Worm (Caenorhabditis elegans) whole organism, young adult: ENCODE data around the gene C50B8.4.

Source experiments
- B0035.1 ChIP-seq: sonication (generic microtip); optimal IDR thresholded peaks from 2 replicates; lab custom pipeline; 2016; ENCODE audit warnings: missing genetic modification characterization, mild to moderate bottlenecking, missing compliant biosample characterization, missing genotype, missing genetic modification reagents
- F22D6.2 ChIP-seq: sonication (generic microtip); optimal IDR thresholded peaks from 2 replicates; lab custom pipeline; 2016; ENCODE audit warnings: mild to moderate bottlenecking, missing genetic modification characterization, missing compliant biosample characterization
- F52B5.7 ChIP-seq: sonication (generic microtip); optimal IDR thresholded peaks from 2 replicates; lab custom pipeline; 2016; ENCODE audit warnings: mild to moderate bottlenecking, missing genetic modification characterization, missing compliant biosample characterization
- F55B11.4 ChIP-seq: sonication (generic microtip); optimal IDR thresholded peaks from 2 replicates; lab custom pipeline; 2016; ENCODE audit warnings: missing compliant biosample characterization, missing genetic modification characterization, borderline replicate concordance; ENCODE audit not compliant: insufficient read depth
- F57C9.4 ChIP-seq: sonication (generic microtip); optimal IDR thresholded peaks from 2 replicates; lab custom pipeline; 2017; ENCODE audit warnings: mild to moderate bottlenecking, missing genetic modification characterization, missing compliant biosample characterization
- Y95B8A.8 ChIP-seq: fragments of 200-800 bp; sonication (Bioruptor generic); IDR thresholded peaks from 2 replicates; pipeline ENCODE4 v1.3.6; 2022; ENCODE audit warnings: missing genetic modification reagents, missing genetic modification characterization, missing compliant biosample characterization
- cebp-2 ChIP-seq: fragments of 200-800 bp; sonication (Bioruptor generic); IDR thresholded peaks from 2 replicates; pipeline ENCODE4 v1.3.6; 2022; ENCODE audit warnings: missing genetic modification characterization, missing compliant biosample characterization
- ceh-27 ChIP-seq: fragments of 200-800 bp; sonication (Bioruptor generic); optimal IDR thresholded peaks from 2 replicates; lab custom pipeline; 2018; ENCODE audit warnings: mild to moderate bottlenecking, missing genetic modification characterization, moderate library complexity, missing compliant biosample characterization
- ceh-58 ChIP-seq: fragments of 200-800 bp; sonication (Bioruptor generic); IDR thresholded peaks from 2 replicates; pipeline ENCODE4 v1.3.6; 2022; ENCODE audit warnings: missing genetic modification characterization, missing compliant biosample characterization
- die-1 ChIP-seq: sonication (generic microtip); optimal IDR thresholded peaks from 2 replicates; lab custom pipeline; 2016; ENCODE audit warnings: missing genotype, mild to moderate bottlenecking, missing genetic modification characterization, missing compliant biosample characterization
- dox-1 ChIP-seq: fragments of 200-800 bp; sonication (Bioruptor generic); IDR thresholded peaks from 2 replicates; pipeline ENCODE4 v1.3.6; 2022; ENCODE audit warnings: missing genetic modification reagents, missing genetic modification characterization, missing compliant biosample characterization
- fkh-3 ChIP-seq: sonication (generic microtip); optimal IDR thresholded peaks from 2 replicates; lab custom pipeline; 2016; ENCODE audit warnings: mild to moderate bottlenecking, missing genetic modification characterization, missing compliant biosample characterization
- nfya-1 ChIP-seq: sonication (generic microtip); optimal IDR thresholded peaks from 2 replicates; lab custom pipeline; 2017; ENCODE audit warnings: antibody characterized with exemption, missing compliant biosample characterization, missing genetic modification characterization, borderline replicate concordance; ENCODE audit not compliant: insufficient read depth
- nhr-90 ChIP-seq: sonication (generic microtip); optimal IDR thresholded peaks from 2 replicates; lab custom pipeline; 2016; ENCODE audit warnings: missing genotype, mild to moderate bottlenecking, missing genetic modification characterization, missing compliant biosample characterization
- pbrm-1 ChIP-seq: fragments of 200-800 bp; sonication (Bioruptor generic); IDR thresholded peaks from 2 replicates; pipeline ENCODE4 v1.3.6; 2022; ENCODE audit warnings: missing genetic modification reagents, missing genetic modification characterization, missing compliant biosample characterization
- rcor-1 ChIP-seq: fragments of 200-800 bp; sonication (Bioruptor generic); IDR thresholded peaks from 2 replicates; pipeline ENCODE4 v1.3.6; 2022; ENCODE audit warnings: missing genetic modification reagents, missing genetic modification characterization, missing compliant biosample characterization
- snpc-4 ChIP-seq, 5 experiments: fragments of 150-350 bp in 1 of 5; sonication (generic microtip) in 4 of 5; optimal IDR thresholded peaks; 2 replicates each; lab custom pipeline; 2014 to 2018; ENCODE audit warnings: missing genetic modification characterization in 5 of 5, missing biosample characterization in 3 of 5, antibody characterized with exemption in 2 of 5, mild to moderate bottlenecking in 2 of 5, missing compliant biosample characterization in 2 of 5, missing genotype in 2 of 5, moderate library complexity in 2 of 5, missing genetic modification reagents in 1 of 5
- ztf-25 ChIP-seq: fragments of 200-800 bp; sonication (Bioruptor generic); IDR thresholded peaks from 2 replicates; pipeline ENCODE4 v1.3.6; 2022; ENCODE audit warnings: missing genetic modification reagents, missing genetic modification characterization, missing compliant biosample characterization

The C50B8.4 gene

DNA sequence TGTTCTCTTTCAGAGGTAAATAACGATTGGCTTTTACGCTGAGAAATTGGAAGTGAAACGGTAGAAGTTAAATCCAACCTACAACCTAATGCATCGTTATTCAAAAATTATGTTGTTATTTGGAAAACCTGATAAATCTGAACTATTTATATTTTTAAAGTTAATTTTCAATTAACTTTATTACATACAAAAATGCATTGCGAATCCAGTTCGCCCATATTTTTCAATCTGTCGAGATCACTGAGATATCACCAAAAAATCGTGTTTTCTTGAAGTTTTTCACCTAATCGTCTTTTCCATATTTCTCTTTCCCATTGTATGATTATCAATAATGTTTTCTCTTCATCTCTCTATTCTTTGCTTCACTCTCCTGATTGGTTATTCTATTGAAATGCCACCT, 48.9 kb downstream of the C50B8.4 start, which contains the start of gene F53F4.15:
F53F4.15 (plus strand) TSS at position 301 of the 400 bp plus-strand sequence.
- TF ChIP-seq B0035.1 (tag; lab: Kevin White, UChicago): no peak
- no peak for TF ChIP-seq fkh-3 (tag; lab: Kevin White, UChicago)
- no peak for TF ChIP-seq F57C9.4
- no peak for TF ChIP-seq nfya-1 (tag; lab: Kevin White, UChicago)
- TF ChIP-seq F22D6.2: no peak
- TF ChIP-seq F55B11.4 (tag; lab: Kevin White, UChicago): no peak
- no peak for TF ChIP-seq cebp-2 (GFP tag; lab: Robert Waterston, UW)
- no peak for TF ChIP-seq ztf-25 (GFP tag; lab: Robert Waterston, UW)
- TF ChIP-seq F52B5.7 (tag; lab: Kevin White, UChicago): no peak
- no peak for TF ChIP-seq dox-1
- no peak for TF ChIP-seq Y95B8A.8 (GFP tag; lab: Robert Waterston, UW)
- no peak for TF ChIP-seq snpc-4 (GFP tag; optimal IDR thresholded peaks at IDR 0.05; lab: Kevin White, UChicago)
- TF ChIP-seq snpc-4 (tag; optimal IDR thresholded peaks at IDR 0.05; lab: Kevin White, UChicago): no peak
- no peak for TF ChIP-seq ceh-27
- TF ChIP-seq ceh-58 (GFP tag; lab: Robert Waterston, UW): no peak
- no peak for TF ChIP-seq die-1 (tag; lab: Kevin White, UChicago)

- TF ChIP-seq pbrm-1 (GFP tag; lab: Robert Waterston, UW) (no peak), nhr-90 (tag; lab: Kevin White, UChicago) (no peak), rcor-1 (GFP tag; lab: Robert Waterston, UW) (no peak)
These were observed 49.9 kb downstream of the C50B8.4 start, which contains the start of gene F53F4.16 for ce11 chrV:13621720-13622119. F53F4.16 (minus strand) TSS chrV:13621820.
